Worm (Caenorhabditis elegans): ENCODE results near the gene math-10.

math-10 gene

ce11 chrII:1922665-1923187 lies 51.4 kb downstream of the math-10 start, which contains the start of the genes bath-2 and F52C6.4:
Gene bath-2, minus strand, starts transcription at chrII:1922765.
Gene F52C6.4, plus strand, starts transcription at chrII:1923137.
- TF ChIP-seq elt-1 (tag; optimal IDR thresholded peaks at IDR 0.05; ENCODE audit: borderline replicate concordance, insufficient read depth) (no peak), cnd-1 (tag; optimal IDR thresholded peaks at IDR 0.05) (no peak), mab-5 (tag; optimal IDR thresholded peaks at IDR 0.05) (no peak), mls-2 (tag; optimal IDR thresholded peaks at IDR 0.05) (no peak), ceh-43 (GFP tag; optimal IDR thresholded peaks at IDR 0.05) (no peak), unc-39 (tag; optimal IDR thresholded peaks at IDR 0.05) (no peak), sptf-1 (tag; optimal IDR thresholded peaks at IDR 0.05) (no peak), nhr-12 (tag; optimal IDR thresholded peaks at IDR 0.05) (no peak), nhr-28 (tag; optimal IDR thresholded peaks at IDR 0.05) (no peak)
